Fruit fly (Drosophila melanogaster): ENCODE results near the gene CG11597.

The CG11597 gene

dm6 chr3L:11816641-11817040 is 5.4 kb downstream of the CG11597 start:
- TF ChIP-seq br (GFP tag; optimal IDR thresholded peaks at IDR 0.05) = no peak

DNA sequence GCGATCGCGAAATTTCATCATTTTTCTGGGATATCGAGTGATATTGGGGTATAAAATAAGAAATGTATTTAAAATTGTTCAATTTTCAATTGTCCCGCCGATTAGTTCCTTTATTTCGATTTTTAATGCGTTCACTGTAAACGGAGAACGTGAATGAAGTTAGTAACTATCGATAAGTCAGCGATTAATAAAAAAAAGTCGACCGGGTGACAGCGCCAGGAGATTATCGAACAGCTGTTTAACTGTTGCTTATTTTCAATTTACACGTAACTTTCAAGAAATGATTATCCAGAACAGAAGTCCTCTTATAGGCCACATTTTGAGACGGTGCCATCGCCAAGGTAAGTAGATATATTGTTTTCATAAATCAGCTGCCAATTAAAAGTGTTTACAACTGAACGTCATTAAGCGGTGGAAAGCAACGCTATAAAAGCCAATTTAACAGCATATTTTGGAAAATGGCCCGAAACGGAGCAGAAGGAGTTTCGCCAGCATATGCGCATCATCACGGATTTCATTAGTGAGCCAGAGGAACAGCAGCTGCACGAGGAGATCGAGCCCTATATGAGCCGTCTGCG is 6.8 kb downstream of the CG11597 start, which contains the start of gene CG14130:
CG14130 (plus strand) TSS at position 225 of the 578 bp plus-strand sequence.
- TF ChIP-seq Vsx2 (GFP tag; optimal IDR thresholded peaks at IDR 0.05; ENCODE audit: partially characterized antibody) (peak; percentile 13), rgr (GFP tag; optimal IDR thresholded peaks at IDR 0.05) (no peak)

DNA sequence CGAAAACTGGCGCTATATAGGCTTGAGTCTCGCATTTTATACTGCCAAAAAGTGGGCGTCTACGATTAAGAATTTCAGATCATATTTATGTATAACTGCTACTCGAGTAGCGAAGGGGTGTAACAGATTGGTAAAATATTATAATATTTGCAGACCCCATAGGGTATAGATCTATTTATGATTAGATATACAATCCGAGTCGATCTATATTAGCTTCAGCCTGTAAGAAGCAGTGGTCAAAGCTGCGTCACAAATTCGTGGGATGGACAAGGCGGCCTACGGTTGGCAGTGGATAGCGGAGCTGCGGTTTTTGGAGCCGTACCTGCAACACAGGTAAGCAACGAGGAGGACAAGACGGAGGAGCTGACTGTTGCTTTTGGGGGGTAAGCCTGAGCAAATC is 7.4 kb downstream of the CG11597 start, which contains the start of gene Cubn2:
Cubn2 (minus strand) TSS at position 101 of the 400 bp plus-strand sequence.
- TF ChIP-seq usp (GFP tag; optimal IDR thresholded peaks at IDR 0.05) (no peak), dmrt93B (GFP tag; optimal IDR thresholded peaks at IDR 0.05) (no peak), foxo (GFP tag; optimal IDR thresholded peaks at IDR 0.05) (no peak), psq (GFP tag; optimal IDR thresholded peaks at IDR 0.05) (no peak), CG32264 (GFP tag; optimal IDR thresholded peaks at IDR 0.05) (no peak), h (GFP tag; optimal IDR thresholded peaks at IDR 0.05) (no peak), Dif (GFP tag; optimal IDR thresholded peaks at IDR 0.05; ENCODE audit: partially characterized antibody) (no peak), Hr78 (GFP tag; optimal IDR thresholded peaks at IDR 0.05) (no peak), sage (GFP tag; optimal IDR thresholded peaks at IDR 0.05) (no peak), Hr83 (GFP tag; optimal IDR thresholded peaks at IDR 0.05; ENCODE audit: poor library complexity, severe bottlenecking) (no peak), Hnf4 (GFP tag; optimal IDR thresholded peaks at IDR 0.05) (no peak), fru (GFP tag; optimal IDR thresholded peaks at IDR 0.05) (no peak), Rel (GFP tag; optimal IDR thresholded peaks at IDR 0.05) (no peak), Rel (tag; optimal IDR thresholded peaks at IDR 0.05) (no peak), tai (GFP tag; optimal IDR thresholded peaks at IDR 0.05) (no peak), CrebA (GFP tag; optimal IDR thresholded peaks at IDR 0.05; ENCODE audit: borderline replicate concordance) (no peak), Vsx2 (GFP tag; optimal IDR thresholded peaks at IDR 0.05; ENCODE audit: partially characterized antibody) (no peak), HLH106 (tag; optimal IDR thresholded peaks at IDR 0.05) (no peak)

DNA sequence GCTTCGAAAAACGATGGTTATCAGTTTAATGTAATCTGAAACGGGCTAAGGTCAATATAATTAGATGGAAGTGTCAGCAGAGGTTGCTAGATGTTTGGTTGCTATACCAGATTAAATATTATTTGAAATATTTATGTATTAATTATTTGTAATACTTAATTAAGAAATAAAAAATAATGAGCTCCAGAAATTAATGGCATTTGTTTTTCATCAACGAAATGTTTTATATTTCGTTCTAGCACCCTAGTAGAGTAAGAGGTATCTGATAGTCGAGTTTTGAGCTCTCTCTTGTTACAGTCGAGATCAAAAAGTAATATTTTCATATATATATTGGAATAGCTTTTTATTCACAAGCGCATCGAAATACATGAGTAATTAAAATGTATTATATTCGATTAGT is 20.5 kb downstream of the CG11597 start:
- no peak for TF ChIP-seq psq (GFP tag; optimal IDR thresholded peaks at IDR 0.05)
- no peak for TF ChIP-seq woc (GFP tag; optimal IDR thresholded peaks at IDR 0.05)
- no peak for TF ChIP-seq br (GFP tag; optimal IDR thresholded peaks at IDR 0.05)
- no peak for TF ChIP-seq N (GFP tag; optimal IDR thresholded peaks at IDR 0.05)
- no peak for TF ChIP-seq Hr78 (GFP tag; optimal IDR thresholded peaks at IDR 0.05)

- TF ChIP-seq CG9705 (GFP tag; optimal IDR thresholded peaks at IDR 0.05) (no peak), tai (GFP tag; optimal IDR thresholded peaks at IDR 0.05) (no peak), ey (GFP tag; optimal IDR thresholded peaks at IDR 0.05) (no peak), jim (GFP tag; optimal IDR thresholded peaks at IDR 0.05) (no peak), pan (optimal IDR thresholded peaks at IDR 0.05) (no peak), fru (GFP tag; optimal IDR thresholded peaks at IDR 0.05) (no peak), GATAd (GFP tag; optimal IDR thresholded peaks at IDR 0.05) (no peak), CrebA (GFP tag; optimal IDR thresholded peaks at IDR 0.05; ENCODE audit: borderline replicate concordance) (no peak), foxo (GFP tag; optimal IDR thresholded peaks at IDR 0.05) (no peak), Myc (optimal IDR thresholded peaks at IDR 0.05) (no peak), Vsx2 (GFP tag; optimal IDR thresholded peaks at IDR 0.05; ENCODE audit: partially characterized antibody) (no peak), OdsH (GFP tag; optimal IDR thresholded peaks at IDR 0.05) (no peak), sv (GFP tag; optimal IDR thresholded peaks at IDR 0.05) (no peak), h (GFP tag; optimal IDR thresholded peaks at IDR 0.05) (no peak), brk (GFP tag; optimal IDR thresholded peaks at IDR 0.05) (no peak), Rel (GFP tag; optimal IDR thresholded peaks at IDR 0.05) (no peak), Rel (tag; optimal IDR thresholded peaks at IDR 0.05) (no peak), sage (GFP tag; optimal IDR thresholded peaks at IDR 0.05) (no peak)
Measured at dm6 chr3L:11800761-11801160, 21.3 kb downstream of the CG11597 start, which contains the start of gene Gcat. TSS of gene Gcat (minus strand) at chr3L:11800861.
